Fruit fly (Drosophila melanogaster) whole organism, embryonic: Measurements from ENCODE around the gene CG14258.

Experiments used
- ATbp ChIP-seq: fragments of 200-800 bp; sonication (Bioruptor generic); optimal IDR thresholded peaks from 2 replicates; lab custom pipeline; 2017; ENCODE audit warnings: missing biosample characterization, mild to moderate bottlenecking, missing genetic modification characterization, missing genetic modification reagents
- Aef1 ChIP-seq: fragments of 200-800 bp; sonication (Bioruptor generic); IDR thresholded peaks from 3 replicates; pipeline ENCODE4 v1.3.6; 2022; ENCODE audit warnings: missing biosample characterization, missing genetic modification characterization
- Asciz ChIP-seq: fragments of 200-800 bp; sonication (Bioruptor generic); optimal IDR thresholded peaks from 2 replicates; lab custom pipeline; 2017; ENCODE audit warnings: missing biosample characterization, mild to moderate bottlenecking, missing genetic modification characterization, missing genetic modification reagents
- Atf3 ChIP-seq: fragments of 200-800 bp; sonication (Bioruptor generic); optimal IDR thresholded peaks from 3 replicates; lab custom pipeline; 2016; ENCODE audit warnings: missing biosample characterization, missing genetic modification characterization
- Blimp-1 ChIP-seq: fragments of 200-800 bp; sonication (Bioruptor generic); optimal IDR thresholded peaks from 3 replicates; lab custom pipeline; 2018; ENCODE audit warnings: missing biosample characterization, missing genetic modification characterization, mild to moderate bottlenecking, moderate library complexity, missing genetic modification reagents
- CG10209 ChIP-seq: fragments of 200-800 bp; sonication (Bioruptor generic); optimal IDR thresholded peaks from 3 replicates; lab custom pipeline; 2017; ENCODE audit warnings: missing biosample characterization, mild to moderate bottlenecking, missing genetic modification characterization, missing genetic modification reagents
- CG10654 ChIP-seq: fragments of 200-800 bp; sonication (Bioruptor generic); optimal IDR thresholded peaks from 2 replicates; lab custom pipeline; 2016; ENCODE audit warnings: missing biosample characterization, missing genetic modification characterization
- CG11504 ChIP-seq: fragments of 200-800 bp; sonication (Bioruptor generic); optimal IDR thresholded peaks from 3 replicates; lab custom pipeline; 2019; ENCODE audit warnings: missing biosample characterization, mild to moderate bottlenecking, missing genetic modification characterization, moderate library complexity
- CG12071 ChIP-seq: fragments of 200-800 bp; sonication (Bioruptor generic); optimal IDR thresholded peaks from 3 replicates; lab custom pipeline; 2018; ENCODE audit warnings: missing biosample characterization, mild to moderate bottlenecking, missing genetic modification characterization
- CG12391 ChIP-seq: fragments of 200-800 bp; sonication (Bioruptor generic); optimal IDR thresholded peaks from 3 replicates; lab custom pipeline; 2018; ENCODE audit warnings: missing biosample characterization, mild to moderate bottlenecking, missing genetic modification characterization, moderate library complexity
- CG12942 ChIP-seq: fragments of 200-800 bp; sonication (Bioruptor generic); optimal IDR thresholded peaks from 3 replicates; lab custom pipeline; 2016; ENCODE audit warnings: missing biosample characterization, missing genetic modification characterization
- CG14667 ChIP-seq: fragments of 200-800 bp; sonication (Bioruptor generic); IDR thresholded peaks from 2 replicates; pipeline ENCODE4 v1.3.6; 2022; ENCODE audit warnings: missing biosample characterization, missing genetic modification characterization
- CG15514 ChIP-seq: fragments of 200-800 bp; sonication (Bioruptor generic); optimal IDR thresholded peaks from 3 replicates; lab custom pipeline; 2017; ENCODE audit warnings: missing biosample characterization, missing genetic modification characterization, mild to moderate bottlenecking, moderate library complexity, missing genetic modification reagents
- CG17385 ChIP-seq: fragments of 200-800 bp; sonication (Bioruptor generic); optimal IDR thresholded peaks from 3 replicates; lab custom pipeline; 2018; ENCODE audit warnings: missing biosample characterization, mild to moderate bottlenecking, missing genetic modification characterization
- CG18599 ChIP-seq: fragments of 200-800 bp; sonication (Bioruptor generic); optimal IDR thresholded peaks from 3 replicates; lab custom pipeline; 2017; ENCODE audit warnings: missing biosample characterization, missing genetic modification characterization, mild to moderate bottlenecking, moderate library complexity, missing genetic modification reagents
- CG2120 ChIP-seq: fragments of 200-800 bp; sonication (Bioruptor generic); optimal IDR thresholded peaks from 3 replicates; lab custom pipeline; 2016; ENCODE audit warnings: missing biosample characterization, missing genetic modification characterization
- CG3726 ChIP-seq: fragments of 200-800 bp; sonication (Bioruptor generic); IDR thresholded peaks from 3 replicates; pipeline ENCODE4, ENCODE4 v1.3.6; 2022; ENCODE audit warnings: missing biosample characterization, missing genetic modification characterization
- CG3838 ChIP-seq: fragments of 200-800 bp; sonication (Bioruptor generic); optimal IDR thresholded peaks from 3 replicates; lab custom pipeline; 2016; ENCODE audit warnings: missing biosample characterization, missing genetic modification characterization
- CG4360 ChIP-seq: fragments of 200-800 bp; sonication (Bioruptor generic); IDR thresholded peaks from 2 replicates; pipeline ENCODE4 v1.3.6; 2022; ENCODE audit warnings: missing biosample characterization, missing genetic modification characterization
- CG6689 ChIP-seq: fragments of 200-800 bp; sonication (Bioruptor generic); IDR thresholded peaks from 2 replicates; pipeline ENCODE4 v1.3.6; 2022; ENCODE audit warnings: missing biosample characterization, missing genetic modification characterization
- CG7839 ChIP-seq: fragments of 200-800 bp; sonication (Bioruptor generic); optimal IDR thresholded peaks from 3 replicates; lab custom pipeline; 2018; ENCODE audit warnings: missing biosample characterization, mild to moderate bottlenecking, missing genetic modification characterization, moderate library complexity
- CG8089 ChIP-seq: fragments of 200-800 bp; sonication (Bioruptor generic); optimal IDR thresholded peaks from 3 replicates; lab custom pipeline; 2016; ENCODE audit warnings: missing biosample characterization, missing genetic modification characterization
- Dip2 ChIP-seq: fragments of 200-800 bp; sonication (Bioruptor generic); IDR thresholded peaks from 2 replicates; pipeline ENCODE4 v1.3.6; 2022; ENCODE audit warnings: missing biosample characterization, missing genetic modification characterization
- Ets65A ChIP-seq: fragments of 200-800 bp; sonication (Bioruptor generic); peaks from one replicate; lab custom pipeline; 2016; ENCODE audit warnings: missing biosample characterization, missing genetic modification characterization
- Ets97D ChIP-seq: fragments of 200-800 bp; sonication (Bioruptor generic); optimal IDR thresholded peaks from 3 replicates; lab custom pipeline; 2016; ENCODE audit warnings: missing biosample characterization, missing genetic modification characterization
- HHEX ChIP-seq: fragments of 200-800 bp; sonication (Bioruptor generic); optimal IDR thresholded peaks from 3 replicates; lab custom pipeline; 2017; ENCODE audit warnings: missing biosample characterization, mild to moderate bottlenecking, missing genetic modification characterization, missing genetic modification reagents
- HLH3B ChIP-seq: fragments of 200-800 bp; sonication (Bioruptor generic); IDR thresholded peaks from 2 replicates; pipeline ENCODE4 v1.3.6; 2022; ENCODE audit warnings: missing biosample characterization, missing genetic modification characterization
- HLHmδ ChIP-seq: fragments of 200-800 bp; sonication (Bioruptor generic); optimal IDR thresholded peaks from 2 replicates; lab custom pipeline; 2018; ENCODE audit warnings: missing biosample characterization, mild to moderate bottlenecking, missing genetic modification characterization, moderate library complexity
- Hmr ChIP-seq: fragments of 200-800 bp; sonication (Bioruptor generic); optimal IDR thresholded peaks from 3 replicates; lab custom pipeline; 2017; ENCODE audit warnings: mild to moderate bottlenecking, missing biosample characterization, missing genetic modification reagents, missing genetic modification characterization
- Hmx ChIP-seq: fragments of 200-800 bp; sonication (Bioruptor generic); optimal IDR thresholded peaks from 2 replicates; lab custom pipeline; 2016; ENCODE audit warnings: missing biosample characterization, missing genetic modification characterization
- Hr39 ChIP-seq: fragments of >200 bp; optimal IDR thresholded peaks from 2 replicates; lab custom pipeline; 2017
- Meics ChIP-seq: fragments of 200-800 bp; sonication (Bioruptor generic); optimal IDR thresholded peaks from 2 replicates; lab custom pipeline; 2017; ENCODE audit warnings: missing biosample characterization, mild to moderate bottlenecking, missing genetic modification characterization
- Poxn ChIP-seq: fragments of 200-800 bp; sonication (Bioruptor generic); IDR thresholded peaks from 2 replicates; pipeline ENCODE4 v1.3.6; 2022; ENCODE audit warnings: missing biosample characterization, missing genetic modification characterization
- Scr ChIP-seq: fragments of 200-800 bp; sonication (Bioruptor generic); IDR thresholded peaks from 2 replicates; pipeline ENCODE4 v1.3.6; 2022; ENCODE audit warnings: missing biosample characterization, missing genetic modification characterization; ENCODE audit not compliant: partially characterized antibody
- Trl ChIP-seq, 3 experiments: fragments of >200 bp in 2 of 3; fragments of 200-800 bp in 1 of 3; sonication (Bioruptor generic) in 1 of 3; optimal IDR thresholded peaks; 2 replicates in 1 of 3; 3 replicates in 2 of 3; lab custom pipeline; 2016 to 2017; ENCODE audit warnings: missing biosample characterization in 1 of 3, missing genetic modification characterization in 1 of 3
- abd-A ChIP-seq: fragments of 200-800 bp; sonication (Bioruptor generic); optimal IDR thresholded peaks from 3 replicates; lab custom pipeline; 2019; ENCODE audit warnings: missing biosample characterization, mild to moderate bottlenecking, missing genetic modification characterization, moderate library complexity
- bbx ChIP-seq: fragments of 200-800 bp; sonication (Bioruptor generic); IDR thresholded peaks from 2 replicates; pipeline ENCODE4 v1.3.6; 2022; ENCODE audit warnings: missing biosample characterization, missing genetic modification characterization; ENCODE audit not compliant: partially characterized antibody
- chm ChIP-seq: fragments of 200-800 bp; sonication (Bioruptor generic); IDR thresholded peaks from 2 replicates; pipeline ENCODE4 v1.3.6; 2022; ENCODE audit warnings: missing biosample characterization, missing genetic modification characterization
- ci ChIP-seq: fragments of 200-800 bp; sonication (Bioruptor generic); IDR thresholded peaks from 3 replicates; pipeline ENCODE4 v1.3.6; 2022; ENCODE audit warnings: missing biosample characterization, missing genetic modification characterization
- disco-r ChIP-seq: fragments of 200-800 bp; sonication (Bioruptor generic); optimal IDR thresholded peaks from 2 replicates; lab custom pipeline; 2016; ENCODE audit warnings: missing biosample characterization, missing genetic modification characterization
- ewg ChIP-seq: fragments of 200-800 bp; sonication (Bioruptor generic); optimal IDR thresholded peaks from 3 replicates; lab custom pipeline; 2017; ENCODE audit warnings: mild to moderate bottlenecking, missing biosample characterization, missing genetic modification reagents, missing genetic modification characterization
- lab ChIP-seq: fragments of 200-800 bp; sonication (Bioruptor generic); optimal IDR thresholded peaks from 3 replicates; lab custom pipeline; 2017; ENCODE audit warnings: missing biosample characterization, missing genetic modification characterization, mild to moderate bottlenecking, moderate library complexity, missing genetic modification reagents
- luna ChIP-seq: fragments of 200-800 bp; sonication (Bioruptor generic); optimal IDR thresholded peaks from 2 replicates; lab custom pipeline; 2016; ENCODE audit warnings: missing biosample characterization, missing genetic modification characterization
- nom ChIP-seq: fragments of 200-800 bp; sonication (Bioruptor generic); optimal IDR thresholded peaks from 2 replicates; lab custom pipeline; 2017; ENCODE audit warnings: missing biosample characterization, missing genetic modification characterization, mild to moderate bottlenecking, moderate library complexity, missing genetic modification reagents
- stc ChIP-seq: fragments of 200-800 bp; sonication (Bioruptor generic); IDR thresholded peaks from 2 replicates; pipeline ENCODE4 v1.3.6; 2022; ENCODE audit warnings: missing biosample characterization, missing genetic modification characterization
- vfl ChIP-seq: fragments of 200-800 bp; sonication (Bioruptor generic); optimal IDR thresholded peaks from 2 replicates; lab custom pipeline; 2016; ENCODE audit warnings: missing biosample characterization, missing genetic modification characterization
- wor ChIP-seq: fragments of 200-800 bp; sonication (Bioruptor generic); IDR thresholded peaks from 2 replicates; pipeline ENCODE4 v1.3.6; 2022; ENCODE audit warnings: missing biosample characterization, missing genetic modification characterization
- yki ChIP-seq: fragments of >200 bp; optimal IDR thresholded peaks from 3 replicates; lab custom pipeline; 2018

The CG14258 gene

DNA sequence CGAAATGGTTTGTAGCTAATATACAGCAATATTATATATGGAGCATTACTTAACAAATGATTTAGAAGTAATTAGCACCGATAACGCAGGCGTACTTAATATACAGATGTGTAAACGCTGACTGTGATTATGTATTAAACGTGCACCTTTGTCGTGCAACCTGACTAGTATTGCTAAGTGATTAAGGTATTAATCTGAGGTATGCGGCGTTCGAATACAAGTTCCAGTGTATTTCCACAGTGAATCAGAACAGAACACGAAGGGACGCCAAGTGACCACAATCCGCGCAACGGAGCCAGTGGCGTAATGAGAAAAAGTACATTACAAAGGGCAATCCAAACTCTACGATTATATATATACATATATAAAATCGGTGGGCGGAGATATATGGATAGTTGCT, 28.8 kb upstream of the CG14258 start, which contains the start of gene Nep5:
Nep5 (minus strand) TSS at position 101 of the 400 bp plus-strand sequence.
- TF ChIP-seq nom (GFP tag; lab: Kevin White, UChicago) (no peak), CG12942 (GFP tag; lab: Kevin White, UChicago) (no peak), CG10654 (GFP tag; lab: Kevin White, UChicago) (no peak), luna (no peak), Dip2 (GFP tag; lab: Robert Waterston, UW) (no peak), CG8089 (GFP tag; lab: Kevin White, UChicago) (no peak), bbx (GFP tag; lab: Robert Waterston, UW) (no peak), CG6689 (GFP tag; lab: Robert Waterston, UW) (no peak), abd-A (tag; lab: Kevin White, UChicago) (no peak), Hr39 (no peak), Atf3 (GFP tag; lab: Kevin White, UChicago) (no peak), wor (no peak)

- TF ChIP-seq disco-r (no peak), HLHmδ (GFP tag; lab: Kevin White, UChicago) (no peak)
These were observed 27.8 kb upstream of the CG14258 start, which contains the start of gene CG43935 for dm6 chr3R:27065136-27065535. Gene CG43935, plus strand, starts transcription at chr3R:27065436.

- no peak for TF ChIP-seq Aef1 (GFP tag; lab: Robert Waterston, UW)
- peak; percentile 33 for TF ChIP-seq CG15514 (GFP tag; lab: Kevin White, UChicago)
- no peak for TF ChIP-seq Scr (GFP tag; lab: Robert Waterston, UW)
- TF ChIP-seq Meics, result peak; percentile 17
- peak; percentile 11 for TF ChIP-seq HHEX
- no peak for TF ChIP-seq CG14667 (GFP tag; lab: Robert Waterston, UW)
- no peak for TF ChIP-seq Poxn
- TF ChIP-seq CG17385 (GFP tag; lab: Kevin White, UChicago), result peak; percentile 7
- no peak for TF ChIP-seq disco-r
- TF ChIP-seq Asciz (GFP tag; lab: Kevin White, UChicago), result peak; percentile 39
- TF ChIP-seq ci (GFP tag; lab: Robert Waterston, UW), result 0 out of 3 replicates have a peak, but pooled peaks have one; percentile 56
- no peak for TF ChIP-seq Ets97D (GFP tag; lab: Kevin White, UChicago)
- peak; percentile 1 to 39 for TF ChIP-seq Trl (optimal IDR thresholded peaks at IDR 0.05; lab: Kevin White, UChicago)
- TF ChIP-seq Trl (GFP tag; optimal IDR thresholded peaks at IDR 0.05; lab: Kevin White, UChicago), result no peak
- no peak for TF ChIP-seq Hmx (GFP tag; lab: Kevin White, UChicago)
- no peak for TF ChIP-seq Ets65A (GFP tag; lab: Kevin White, UChicago)
- no peak for TF ChIP-seq CG3726 (GFP tag; lab: Robert Waterston, UW)
- no peak for TF ChIP-seq yki
- no peak for TF ChIP-seq CG7839 (tag; lab: Kevin White, UChicago)
- TF ChIP-seq CG18599 (GFP tag; lab: Kevin White, UChicago), result peak; percentile 59
- TF ChIP-seq CG3838 (GFP tag; lab: Kevin White, UChicago), result no peak
- no peak for TF ChIP-seq CG11504 (tag; lab: Kevin White, UChicago)
- peak; percentile 73 for TF ChIP-seq lab (GFP tag; lab: Kevin White, UChicago)
- peak; percentile 25 for TF ChIP-seq Blimp-1 (GFP tag; lab: Kevin White, UChicago)
- peak; percentile 24 for TF ChIP-seq CG12071 (GFP tag; lab: Kevin White, UChicago)
- TF ChIP-seq ATbp (GFP tag; lab: Kevin White, UChicago), result peak; percentile 55
- TF ChIP-seq CG10209 (GFP tag; lab: Kevin White, UChicago), result peak; percentile 1
- no peak for TF ChIP-seq chm (GFP tag; lab: Robert Waterston, UW)
- TF ChIP-seq CG2120 (GFP tag; lab: Kevin White, UChicago), result peak; percentile 16
- TF ChIP-seq vfl (GFP tag; lab: Kevin White, UChicago), result no peak
- TF ChIP-seq CG4360 (GFP tag; lab: Robert Waterston, UW), result no peak
- TF ChIP-seq ewg (GFP tag; lab: Kevin White, UChicago), result peak; percentile 54
- no peak for TF ChIP-seq CG12391
- peak; percentile 50 for TF ChIP-seq Hmr
- TF ChIP-seq HLH3B (GFP tag; lab: Robert Waterston, UW), result no peak
- no peak for TF ChIP-seq stc (GFP tag; lab: Robert Waterston, UW)
These were observed 25.6 kb upstream of the CG14258 start for dm6 chr3R:27067362-27067761.
